Worm (Caenorhabditis elegans) whole organism, L1 larva: Measurements from ENCODE around the gene srr-4.

Source experiments
- C34B4.2 ChIP-seq: sonication (generic microtip); optimal IDR thresholded peaks from 2 replicates; lab custom pipeline; 2017; ENCODE audit warnings: mild to moderate bottlenecking, missing genetic modification characterization, missing compliant biosample characterization
- F16B12.6 ChIP-seq: fragments of 150-350 bp; optimal IDR thresholded peaks from 2 replicates; lab custom pipeline; 2014; ENCODE audit warnings: missing biosample characterization, missing genetic modification characterization
- Y116A8C.19 ChIP-seq: sonication (generic microtip); optimal IDR thresholded peaks from 2 replicates; lab custom pipeline; 2016; ENCODE audit warnings: missing compliant biosample characterization, missing genetic modification characterization, borderline replicate concordance
- aha-1 ChIP-seq: fragments of 150-350 bp; optimal IDR thresholded peaks from 2 replicates; lab custom pipeline; 2014; ENCODE audit warnings: missing biosample characterization, missing genetic modification characterization
- alr-1 ChIP-seq: fragments of 200-800 bp; sonication (Bioruptor generic); optimal IDR thresholded peaks from 2 replicates; lab custom pipeline; 2018; ENCODE audit warnings: borderline replicate concordance, mild to moderate bottlenecking, missing genetic modification characterization, missing compliant biosample characterization
- aly-2 ChIP-seq: fragments of 150-350 bp; optimal IDR thresholded peaks from 2 replicates; lab custom pipeline; 2014; ENCODE audit warnings: missing biosample characterization, missing genetic modification characterization
- blmp-1 ChIP-seq: fragments of 150-350 bp; optimal IDR thresholded peaks from 2 replicates; lab custom pipeline; 2014; ENCODE audit warnings: missing biosample characterization, missing genetic modification characterization
- ceh-8 ChIP-seq: fragments of 200-800 bp; sonication (Bioruptor generic); optimal IDR thresholded peaks from 2 replicates; lab custom pipeline; 2018; ENCODE audit warnings: mild to moderate bottlenecking, missing genetic modification characterization, moderate library complexity, missing compliant biosample characterization
- ceh-88 ChIP-seq: fragments of 200-800 bp; sonication (Bioruptor generic); IDR thresholded peaks from 2 replicates; pipeline ENCODE4 v1.3.6; 2022; ENCODE audit warnings: missing genetic modification characterization, missing compliant biosample characterization
- ces-1 ChIP-seq: fragments of 150-350 bp; optimal IDR thresholded peaks from 2 replicates; lab custom pipeline; 2014; ENCODE audit warnings: missing biosample characterization, missing genetic modification reagents, missing genetic modification characterization
- dpl-1 ChIP-seq, 3 experiments: fragments of 150-350 bp in 2 of 3; sonication (generic microtip) in 1 of 3; optimal IDR thresholded peaks; 2 replicates each; lab custom pipeline; 2014 to 2017; ENCODE audit warnings: missing biosample characterization in 3 of 3, missing genetic modification characterization in 3 of 3, missing genetic modification reagents in 3 of 3
- dsc-1 ChIP-seq: sonication (generic microtip); optimal IDR thresholded peaks from 2 replicates; lab custom pipeline; 2016; ENCODE audit warnings: mild to moderate bottlenecking, missing genetic modification characterization, missing compliant biosample characterization
- efl-3 ChIP-seq: fragments of 200-800 bp; sonication (Bioruptor generic); optimal IDR thresholded peaks from 2 replicates; lab custom pipeline; 2018; ENCODE audit warnings: mild to moderate bottlenecking, missing genetic modification characterization, missing compliant biosample characterization
- egl-13 ChIP-seq: sonication (generic microtip); optimal IDR thresholded peaks from 2 replicates; lab custom pipeline; 2016; ENCODE audit warnings: missing genotype, missing genetic modification reagents, missing genetic modification characterization, missing compliant biosample characterization
- egl-27 ChIP-seq, 2 experiments: fragments of 150-350 bp in 1 of 2; sonication (generic microtip); optimal IDR thresholded peaks; 3 replicates each; lab custom pipeline; 2017 to 2018; ENCODE audit warnings: missing biosample characterization in 2 of 2, missing genetic modification characterization in 2 of 2, missing genetic modification reagents in 2 of 2
- elt-2 ChIP-seq: sonication (generic microtip); optimal IDR thresholded peaks from 2 replicates; lab custom pipeline; 2016; ENCODE audit warnings: missing genetic modification characterization, mild to moderate bottlenecking, inconsistent platforms, missing compliant biosample characterization, missing genetic modification reagents
- fkh-10 ChIP-seq: sonication (generic microtip); optimal IDR thresholded peaks from 2 replicates; lab custom pipeline; 2017; ENCODE audit warnings: missing biosample characterization, missing genetic modification reagents, missing genetic modification characterization
- fkh-8 ChIP-seq: sonication (generic microtip); optimal IDR thresholded peaks from 2 replicates; lab custom pipeline; 2016; ENCODE audit warnings: mild to moderate bottlenecking, missing genetic modification characterization, missing compliant biosample characterization
- fos-1 ChIP-seq: fragments of 150-350 bp; optimal IDR thresholded peaks from 2 replicates; lab custom pipeline; 2014; ENCODE audit warnings: missing biosample characterization, missing genetic modification characterization
- grh-1 ChIP-seq: fragments of 200-800 bp; sonication (Bioruptor generic); IDR thresholded peaks from 2 replicates; pipeline ENCODE4 v1.3.6; 2022; ENCODE audit warnings: missing genetic modification reagents, missing genetic modification characterization, missing compliant biosample characterization
- hlh-17 ChIP-seq: fragments of 200-800 bp; sonication (Bioruptor generic); optimal IDR thresholded peaks from 2 replicates; lab custom pipeline; 2018; ENCODE audit warnings: missing genetic modification characterization, mild to moderate bottlenecking, missing compliant biosample characterization, moderate library complexity, borderline replicate concordance
- hpl-2 ChIP-seq: fragments of 150-350 bp; optimal IDR thresholded peaks from 2 replicates; lab custom pipeline; 2014; ENCODE audit warnings: missing biosample characterization, missing genetic modification reagents, missing genetic modification characterization
- irx-1 ChIP-seq: sonication (generic microtip); optimal IDR thresholded peaks from 2 replicates; lab custom pipeline; 2016; ENCODE audit warnings: missing genetic modification characterization, missing compliant biosample characterization
- jun-1 ChIP-seq: fragments of 150-350 bp; optimal IDR thresholded peaks from 2 replicates; lab custom pipeline; 2014; ENCODE audit warnings: missing biosample characterization, missing genetic modification reagents, missing genetic modification characterization
- lin-13 ChIP-seq: fragments of 150-350 bp; optimal IDR thresholded peaks from 2 replicates; lab custom pipeline; 2014; ENCODE audit warnings: missing biosample characterization, missing genetic modification reagents, missing genetic modification characterization
- lin-15B ChIP-seq: fragments of 150-350 bp; sonication (generic microtip); optimal IDR thresholded peaks from 3 replicates; lab custom pipeline; 2014; ENCODE audit warnings: missing biosample characterization, missing genetic modification characterization
- lsy-2 ChIP-seq, 2 experiments: fragments of 150-350 bp; optimal IDR thresholded peaks; 2 replicates each; lab custom pipeline; 2014; ENCODE audit warnings: missing biosample characterization in 2 of 2, missing genetic modification characterization in 2 of 2
- nhr-11 ChIP-seq: fragments of 150-350 bp; optimal IDR thresholded peaks from 2 replicates; lab custom pipeline; 2014; ENCODE audit warnings: missing biosample characterization, missing genetic modification characterization
- nhr-12 ChIP-seq: sonication (generic microtip); optimal IDR thresholded peaks from 2 replicates; lab custom pipeline; 2017; ENCODE audit warnings: missing biosample characterization, missing genetic modification characterization
- nhr-20 ChIP-seq: sonication (generic microtip); optimal IDR thresholded peaks from 2 replicates; lab custom pipeline; 2016; ENCODE audit warnings: mild to moderate bottlenecking, missing genetic modification characterization, missing compliant biosample characterization
- nhr-237 ChIP-seq: fragments of 150-350 bp; optimal IDR thresholded peaks from 2 replicates; lab custom pipeline; 2014; ENCODE audit warnings: missing biosample characterization, missing genetic modification characterization
- nhr-28 ChIP-seq: fragments of 150-350 bp; optimal IDR thresholded peaks from 2 replicates; lab custom pipeline; 2014; ENCODE audit warnings: missing biosample characterization, missing genetic modification characterization
- nhr-71 ChIP-seq: sonication (generic microtip); optimal IDR thresholded peaks from 2 replicates; lab custom pipeline; 2016; ENCODE audit warnings: mild to moderate bottlenecking, missing genetic modification characterization, moderate library complexity, missing compliant biosample characterization
- nhr-77 ChIP-seq: fragments of 150-350 bp; optimal IDR thresholded peaks from 2 replicates; lab custom pipeline; 2014; ENCODE audit warnings: missing biosample characterization, missing genetic modification characterization
- nhr-84 ChIP-seq: sonication (generic microtip); optimal IDR thresholded peaks from 2 replicates; lab custom pipeline; 2017; ENCODE audit warnings: missing biosample characterization, missing genetic modification characterization
- pag-3 ChIP-seq: sonication (generic microtip); optimal IDR thresholded peaks from 2 replicates; lab custom pipeline; 2017; ENCODE audit warnings: missing genetic modification characterization, mild to moderate bottlenecking, missing compliant biosample characterization, antibody characterized with exemption, borderline replicate concordance; ENCODE audit not compliant: insufficient read depth
- pqm-1 ChIP-seq: sonication (generic microtip); optimal IDR thresholded peaks from 3 replicates; lab custom pipeline; 2017; ENCODE audit warnings: missing biosample characterization, missing genetic modification characterization
- rnt-1 ChIP-seq: sonication (generic microtip); optimal IDR thresholded peaks from 2 replicates; lab custom pipeline; 2016; ENCODE audit warnings: mild to moderate bottlenecking, missing genetic modification characterization, moderate library complexity, missing compliant biosample characterization
- skn-1 ChIP-seq: fragments of 150-350 bp; optimal IDR thresholded peaks from 2 replicates; lab custom pipeline; 2014; ENCODE audit warnings: missing biosample characterization, missing genetic modification characterization
- snu-23 ChIP-seq: sonication (generic microtip); optimal IDR thresholded peaks from 2 replicates; lab custom pipeline; 2016; ENCODE audit warnings: missing genetic modification characterization, missing compliant biosample characterization
- sox-4 ChIP-seq: sonication (generic microtip); optimal IDR thresholded peaks from 2 replicates; lab custom pipeline; 2016; ENCODE audit warnings: missing genetic modification characterization, missing compliant biosample characterization
- sup-37 ChIP-seq: fragments of 200-800 bp; sonication (Bioruptor generic); optimal IDR thresholded peaks from 2 replicates; lab custom pipeline; 2018; ENCODE audit warnings: mild to moderate bottlenecking, missing genetic modification characterization, missing compliant biosample characterization
- swsn-7 ChIP-seq: sonication (generic microtip); optimal IDR thresholded peaks from 2 replicates; lab custom pipeline; 2016; ENCODE audit warnings: missing genetic modification characterization, missing compliant biosample characterization
- tlp-1 ChIP-seq: fragments of 150-350 bp; optimal IDR thresholded peaks from 2 replicates; lab custom pipeline; 2014; ENCODE audit warnings: missing biosample characterization, missing genetic modification characterization
- unc-130 ChIP-seq: fragments of 150-350 bp; optimal IDR thresholded peaks from 2 replicates; lab custom pipeline; 2017; ENCODE audit warnings: missing biosample characterization, missing genetic modification characterization, inconsistent platforms
- zag-1 ChIP-seq: fragments of 150-350 bp; optimal IDR thresholded peaks from 2 replicates; lab custom pipeline; 2014; ENCODE audit warnings: missing biosample characterization, missing genetic modification characterization
- zip-4 ChIP-seq: fragments of 200-800 bp; sonication (Bioruptor generic); optimal IDR thresholded peaks from 2 replicates; lab custom pipeline; 2018; ENCODE audit warnings: mild to moderate bottlenecking, missing genetic modification characterization, moderate library complexity, missing compliant biosample characterization
- ztf-11 ChIP-seq, 2 experiments: sonication (generic microtip); optimal IDR thresholded peaks; 2 replicates each; lab custom pipeline; 2016 to 2017; ENCODE audit warnings: missing genetic modification characterization in 2 of 2, missing biosample characterization in 1 of 2, missing compliant biosample characterization in 1 of 2

The srr-4 gene

ce11 chrV:5053335-5053734, 34.3 kb downstream of the srr-4 start, which contains the start of gene cwp-4:
cwp-4 (plus strand) TSS chrV:5053635.
- no peak for TF ChIP-seq nhr-237 (tag; lab: Kevin White, UChicago)
- TF ChIP-seq zip-4 (GFP tag; lab: Kevin White, UChicago): no peak
- TF ChIP-seq hlh-17 (GFP tag; lab: Kevin White, UChicago): no peak
- no peak for TF ChIP-seq ceh-8 (GFP tag; lab: Kevin White, UChicago)
- no peak for TF ChIP-seq irx-1 (tag; lab: Kevin White, UChicago)
- no peak for TF ChIP-seq swsn-7 (tag; lab: Kevin White, UChicago)
- TF ChIP-seq aha-1 (tag; lab: Kevin White, UChicago): no peak
- no peak for TF ChIP-seq grh-1 (GFP tag; lab: Robert Waterston, UW)
- no peak for TF ChIP-seq nhr-11 (tag; lab: Kevin White, UChicago)
- TF ChIP-seq dpl-1 (GFP tag; optimal IDR thresholded peaks at IDR 0.05; lab: Kevin White, UChicago): no peak
- TF ChIP-seq aly-2: no peak
- TF ChIP-seq egl-13 (tag; lab: Kevin White, UChicago): no peak
- TF ChIP-seq pqm-1 (tag; lab: Kevin White, UChicago): no peak
- no peak for TF ChIP-seq C34B4.2 (tag; lab: Kevin White, UChicago)
- no peak for TF ChIP-seq elt-2 (tag; lab: Kevin White, UChicago)
- TF ChIP-seq lin-13 (GFP tag; lab: Kevin White, UChicago): no peak
- TF ChIP-seq, all 84 proteins: peak for 0

ce11 chrV:5064761-5065421, 45.9 kb downstream of the srr-4 start, which contains the start of gene mlk-1:
mlk-1 (minus strand) TSS chrV:5064811.
- TF ChIP-seq egl-13 (tag; lab: Kevin White, UChicago): peak; percentile 28
- no peak for TF ChIP-seq hpl-2
- no peak for TF ChIP-seq sox-4 (tag; lab: Kevin White, UChicago)
- TF ChIP-seq nhr-12 (tag; lab: Kevin White, UChicago): no peak
- no peak for TF ChIP-seq ces-1 (GFP tag; lab: Kevin White, UChicago)
- peak; percentile 8 for TF ChIP-seq lin-13 (GFP tag; lab: Kevin White, UChicago)
- TF ChIP-seq egl-27 (tag; optimal IDR thresholded peaks at IDR 0.05; lab: Kevin White, UChicago): no peak
- TF ChIP-seq fkh-8 (tag; lab: Kevin White, UChicago): peak; percentile 79
- no peak for TF ChIP-seq aha-1 (tag; lab: Kevin White, UChicago)
- peak; percentile 73 for TF ChIP-seq snu-23 (GFP tag; lab: Kevin White, UChicago)
- no peak for TF ChIP-seq C34B4.2 (tag; lab: Kevin White, UChicago)
- no peak for TF ChIP-seq sup-37 (GFP tag; lab: Kevin White, UChicago)
- no peak for TF ChIP-seq F16B12.6 (tag; lab: Kevin White, UChicago)
- peak; percentile 44 for TF ChIP-seq nhr-20 (tag; lab: Kevin White, UChicago)
- no peak for TF ChIP-seq zag-1
- no peak for TF ChIP-seq efl-3 (GFP tag; lab: Kevin White, UChicago)
- no peak for TF ChIP-seq ceh-88 (GFP tag; lab: Robert Waterston, UW)
- TF ChIP-seq nhr-28 (tag; lab: Kevin White, UChicago): no peak
- no peak for TF ChIP-seq Y116A8C.19 (tag; lab: Kevin White, UChicago)
- TF ChIP-seq nhr-11 (tag; lab: Kevin White, UChicago): no peak
- TF ChIP-seq tlp-1 (tag; lab: Kevin White, UChicago): no peak
- peak; percentile 57 for TF ChIP-seq nhr-71
- TF ChIP-seq nhr-77 (tag; lab: Kevin White, UChicago): peak; percentile 53
- no peak for TF ChIP-seq ztf-11 (tag; optimal IDR thresholded peaks at IDR 0.05; lab: Kevin White, UChicago)
- peak; percentile 15 for TF ChIP-seq dsc-1 (tag; lab: Kevin White, UChicago)
- no peak for TF ChIP-seq hlh-17 (GFP tag; lab: Kevin White, UChicago)
- peak; percentile 80 for TF ChIP-seq blmp-1 (tag; lab: Kevin White, UChicago)
- peak; percentile 6 for TF ChIP-seq rnt-1 (tag; lab: Kevin White, UChicago)
- TF ChIP-seq jun-1 (tag; lab: Kevin White, UChicago): peak; percentile 36
- no peak for TF ChIP-seq lin-15B (tag; lab: Kevin White, UChicago)
- TF ChIP-seq unc-130 (tag; lab: Kevin White, UChicago): peak; percentile 18
- TF ChIP-seq alr-1: no peak
- no peak for TF ChIP-seq pqm-1 (tag; lab: Kevin White, UChicago)
- no peak for TF ChIP-seq fos-1 (tag; lab: Kevin White, UChicago)
- peak; percentile 73 for TF ChIP-seq fkh-10 (GFP tag; lab: Kevin White, UChicago)
- no peak for TF ChIP-seq grh-1 (GFP tag; lab: Robert Waterston, UW)
- no peak for TF ChIP-seq skn-1 (tag; lab: Kevin White, UChicago)
- no peak for TF ChIP-seq pag-3 (tag; lab: Kevin White, UChicago)
- TF ChIP-seq nhr-84 (tag; lab: Kevin White, UChicago): no peak
- peak; percentile 39 to 75 for TF ChIP-seq lsy-2 (tag; optimal IDR thresholded peaks at IDR 0.05; lab: Kevin White, UChicago)
